Fruit fly (Drosophila melanogaster) whole organism, embryonic: Measurements from ENCODE around the gene CG3703.

Source experiments
- Asciz ChIP-seq: fragments of 200-800 bp; sonication (Bioruptor generic); optimal IDR thresholded peaks from 2 replicates; lab custom pipeline; 2017; ENCODE audit warnings: missing biosample characterization, mild to moderate bottlenecking, missing genetic modification characterization, missing genetic modification reagents
- Atf-2 ChIP-seq: fragments of 200-800 bp; sonication (Bioruptor generic); optimal IDR thresholded peaks from 2 replicates; lab custom pipeline; 2016; ENCODE audit warnings: missing biosample characterization, missing genetic modification characterization
- Atf6 ChIP-seq: fragments of 200-800 bp; sonication (Bioruptor generic); IDR thresholded peaks from 2 replicates; pipeline ENCODE4 v1.3.6; 2022; ENCODE audit warnings: missing biosample characterization, missing genetic modification characterization
- CG10147 ChIP-seq: fragments of 200-800 bp; sonication (Bioruptor generic); optimal IDR thresholded peaks from 2 replicates; lab custom pipeline; 2019; ENCODE audit warnings: missing biosample characterization, mild to moderate bottlenecking, missing genetic modification characterization, moderate library complexity
- CG10654 ChIP-seq: fragments of 200-800 bp; sonication (Bioruptor generic); optimal IDR thresholded peaks from 2 replicates; lab custom pipeline; 2016; ENCODE audit warnings: missing biosample characterization, missing genetic modification characterization
- CG13123 ChIP-seq: fragments of 200-800 bp; sonication (Bioruptor generic); optimal IDR thresholded peaks from 2 replicates; lab custom pipeline; 2016; ENCODE audit warnings: missing biosample characterization, missing genetic modification characterization
- CG14014 ChIP-seq: fragments of 200-800 bp; sonication (Bioruptor generic); IDR thresholded peaks from 2 replicates; pipeline ENCODE4 v1.3.6; 2022; ENCODE audit warnings: missing biosample characterization, missing genetic modification characterization
- CG17912 ChIP-seq: fragments of 200-800 bp; sonication (Bioruptor generic); optimal IDR thresholded peaks from 2 replicates; lab custom pipeline; 2018; ENCODE audit warnings: missing biosample characterization, mild to moderate bottlenecking, missing genetic modification characterization
- CG2712 ChIP-seq: fragments of 200-800 bp; optimal IDR thresholded peaks from 3 replicates; lab custom pipeline; 2019; ENCODE audit warnings: missing biosample characterization, mild to moderate bottlenecking, missing genetic modification characterization, moderate library complexity
- CG30020 ChIP-seq: fragments of 200-800 bp; optimal IDR thresholded peaks from 2 replicates; lab custom pipeline; 2019; ENCODE audit warnings: missing biosample characterization, mild to moderate bottlenecking, missing genetic modification characterization, moderate library complexity
- CG3065 ChIP-seq: fragments of 200-800 bp; sonication (Bioruptor generic); optimal IDR thresholded peaks from 2 replicates; lab custom pipeline; 2016; ENCODE audit warnings: missing biosample characterization, missing genetic modification characterization
- CG3163 ChIP-seq: fragments of 200-800 bp; sonication (Bioruptor generic); optimal IDR thresholded peaks from 3 replicates; lab custom pipeline; 2016; ENCODE audit warnings: missing biosample characterization, missing genetic modification characterization
- CG32532 ChIP-seq: fragments of 200-800 bp; sonication (Bioruptor generic); IDR thresholded peaks from 2 replicates; pipeline ENCODE4 v1.3.6; 2022; ENCODE audit warnings: missing biosample characterization, missing genetic modification characterization
- CG4360 ChIP-seq: fragments of 200-800 bp; sonication (Bioruptor generic); IDR thresholded peaks from 2 replicates; pipeline ENCODE4 v1.3.6; 2022; ENCODE audit warnings: missing biosample characterization, missing genetic modification characterization
- CG4730 ChIP-seq: fragments of 200-800 bp; sonication (Bioruptor generic); IDR thresholded peaks from 2 replicates; pipeline ENCODE4 v1.3.6; 2022; ENCODE audit warnings: missing biosample characterization, missing genetic modification characterization
- CG8765 ChIP-seq: fragments of 200-800 bp; sonication (Bioruptor generic); IDR thresholded peaks from 2 replicates; pipeline ENCODE4 v1.3.6; 2022; ENCODE audit warnings: missing biosample characterization, missing genetic modification characterization
- CG9797 ChIP-seq: fragments of 200-800 bp; sonication (Bioruptor generic); optimal IDR thresholded peaks from 3 replicates; lab custom pipeline; 2018; ENCODE audit warnings: missing biosample characterization, mild to moderate bottlenecking, missing genetic modification characterization
- CHES-1-like ChIP-seq: fragments of 200-800 bp; sonication (Bioruptor generic); optimal IDR thresholded peaks from 2 replicates; lab custom pipeline; 2016; ENCODE audit warnings: missing biosample characterization, missing genetic modification characterization
- Camta ChIP-seq: fragments of 200-800 bp; sonication (Bioruptor generic); optimal IDR thresholded peaks from 2 replicates; lab custom pipeline; 2016; ENCODE audit warnings: missing biosample characterization, missing genetic modification characterization
- D ChIP-seq, 2 experiments: fragments of 200-800 bp in 1 of 2; fragments of >200 bp in 1 of 2; sonication (Bioruptor generic) in 1 of 2; optimal IDR thresholded peaks; 2 replicates in 1 of 2; 3 replicates in 1 of 2; lab custom pipeline; 2017; ENCODE audit warnings: mild to moderate bottlenecking in 1 of 2, missing biosample characterization in 1 of 2, missing genetic modification characterization in 1 of 2, missing genetic modification reagents in 1 of 2
- Dek ChIP-seq: fragments of 200-800 bp; sonication (Bioruptor generic); optimal IDR thresholded peaks from 3 replicates; lab custom pipeline; 2019; ENCODE audit warnings: missing biosample characterization, mild to moderate bottlenecking, missing genetic modification characterization, moderate library complexity
- Dp ChIP-seq: fragments of 200-800 bp; sonication (Bioruptor generic); optimal IDR thresholded peaks from 2 replicates; lab custom pipeline; 2018; ENCODE audit warnings: missing biosample characterization, mild to moderate bottlenecking, missing genetic modification characterization, moderate library complexity
- Elba2 ChIP-seq: fragments of 200-800 bp; sonication (Bioruptor generic); optimal IDR thresholded peaks from 3 replicates; lab custom pipeline; 2016; ENCODE audit warnings: missing biosample characterization, missing genetic modification characterization
- HLH3B ChIP-seq: fragments of 200-800 bp; sonication (Bioruptor generic); IDR thresholded peaks from 2 replicates; pipeline ENCODE4 v1.3.6; 2022; ENCODE audit warnings: missing biosample characterization, missing genetic modification characterization
- HmgZ ChIP-seq: fragments of 200-800 bp; sonication (Bioruptor generic); optimal IDR thresholded peaks from 2 replicates; lab custom pipeline; 2018; ENCODE audit warnings: missing biosample characterization, mild to moderate bottlenecking, missing genetic modification characterization
- Lim3 ChIP-seq: fragments of 200-800 bp; sonication (Bioruptor generic); IDR thresholded peaks from 2 replicates; pipeline ENCODE4 v1.3.6; 2022; ENCODE audit warnings: missing biosample characterization, missing genetic modification characterization
- PHDP ChIP-seq: fragments of 200-800 bp; sonication (Bioruptor generic); optimal IDR thresholded peaks from 3 replicates; lab custom pipeline; 2018; ENCODE audit warnings: missing biosample characterization, mild to moderate bottlenecking, missing genetic modification characterization, moderate library complexity
- Usf ChIP-seq: fragments of 200-800 bp; sonication (Bioruptor generic); optimal IDR thresholded peaks from 2 replicates; lab custom pipeline; 2017; ENCODE audit warnings: missing genotype, missing biosample characterization, missing genetic modification characterization
- Vsx1 ChIP-seq: fragments of 200-800 bp; sonication (Bioruptor generic); optimal IDR thresholded peaks from 2 replicates; lab custom pipeline; 2017; ENCODE audit warnings: missing biosample characterization, mild to moderate bottlenecking, missing genetic modification characterization, missing genetic modification reagents
- chm ChIP-seq: fragments of 200-800 bp; sonication (Bioruptor generic); IDR thresholded peaks from 2 replicates; pipeline ENCODE4 v1.3.6; 2022; ENCODE audit warnings: missing biosample characterization, missing genetic modification characterization
- crp ChIP-seq, 2 experiments: fragments of 200-800 bp; sonication (Bioruptor generic); optimal IDR thresholded peaks; 2 replicates in 1 of 2; 3 replicates in 1 of 2; lab custom pipeline; 2017; ENCODE audit warnings: missing biosample characterization in 2 of 2, missing genetic modification characterization in 2 of 2, mild to moderate bottlenecking in 1 of 2, moderate library complexity in 1 of 2
- ham ChIP-seq: fragments of 200-800 bp; sonication (Bioruptor generic); IDR thresholded peaks from 2 replicates; pipeline ENCODE4 v1.3.6; 2022; ENCODE audit warnings: missing biosample characterization, missing genetic modification characterization
- hb ChIP-seq: fragments of 200-800 bp; sonication (Bioruptor generic); IDR thresholded peaks from 3 replicates; pipeline ENCODE4 v1.3.6; 2022; ENCODE audit warnings: missing biosample characterization, missing genetic modification characterization; ENCODE audit not compliant: partially characterized antibody
- insv ChIP-seq, 2 experiments: fragments of 200-800 bp; sonication (Bioruptor generic); optimal IDR thresholded peaks; 3 replicates each; lab custom pipeline; 2016 to 2018; ENCODE audit warnings: missing biosample characterization in 2 of 2, missing genetic modification characterization in 2 of 2
- mirr ChIP-seq: fragments of 200-800 bp; sonication (Bioruptor generic); optimal IDR thresholded peaks from 3 replicates; lab custom pipeline; 2018; ENCODE audit warnings: missing biosample characterization, mild to moderate bottlenecking, missing genetic modification characterization
- p53 ChIP-seq: fragments of 200-800 bp; sonication (Bioruptor generic); optimal IDR thresholded peaks from 2 replicates; lab custom pipeline; 2016; ENCODE audit warnings: missing biosample characterization, missing genetic modification characterization
- pros ChIP-seq: fragments of 200-800 bp; sonication (Bioruptor generic); optimal IDR thresholded peaks from 3 replicates; lab custom pipeline; 2019; ENCODE audit warnings: missing biosample characterization, mild to moderate bottlenecking, missing genetic modification characterization, moderate library complexity
- scrt ChIP-seq: fragments of 200-800 bp; sonication (Bioruptor generic); optimal IDR thresholded peaks from 2 replicates; lab custom pipeline; 2018; ENCODE audit warnings: missing biosample characterization, mild to moderate bottlenecking, missing genetic modification characterization, moderate library complexity
- shn ChIP-seq: fragments of 200-800 bp; sonication (Bioruptor generic); optimal IDR thresholded peaks from 3 replicates; lab custom pipeline; 2016; ENCODE audit warnings: missing biosample characterization, missing genetic modification characterization
- sim ChIP-seq: fragments of 200-800 bp; sonication (Bioruptor generic); IDR thresholded peaks from 2 replicates; pipeline ENCODE4 v1.3.6; 2022; ENCODE audit warnings: missing biosample characterization, missing genetic modification characterization
- sima ChIP-seq: fragments of 200-800 bp; sonication (Bioruptor generic); optimal IDR thresholded peaks from 2 replicates; lab custom pipeline; 2016; ENCODE audit warnings: missing biosample characterization, missing genetic modification characterization
- slou ChIP-seq: fragments of 200-800 bp; sonication (Bioruptor generic); optimal IDR thresholded peaks from 3 replicates; lab custom pipeline; 2016; ENCODE audit warnings: missing biosample characterization, missing genetic modification characterization
- sug ChIP-seq: fragments of 200-800 bp; optimal IDR thresholded peaks from 2 replicates; lab custom pipeline; 2019; ENCODE audit warnings: missing biosample characterization, mild to moderate bottlenecking, missing genetic modification characterization, moderate library complexity
- tin ChIP-seq: fragments of 200-800 bp; sonication (Bioruptor generic); optimal IDR thresholded peaks from 3 replicates; lab custom pipeline; 2016; ENCODE audit warnings: missing biosample characterization, missing genetic modification characterization
- trh ChIP-seq: fragments of 200-800 bp; sonication (Bioruptor generic); optimal IDR thresholded peaks from 2 replicates; lab custom pipeline; 2016; ENCODE audit warnings: missing biosample characterization, missing genetic modification characterization
- unpg ChIP-seq: fragments of 200-800 bp; sonication (Bioruptor generic); optimal IDR thresholded peaks from 3 replicates; lab custom pipeline; 2018; ENCODE audit warnings: missing biosample characterization, mild to moderate bottlenecking, missing genetic modification characterization, moderate library complexity
- usp ChIP-seq: fragments of >200 bp; optimal IDR thresholded peaks from 2 replicates; lab custom pipeline; 2017; ENCODE audit warnings: missing biosample characterization, missing genetic modification characterization
- vfl ChIP-seq: fragments of 200-800 bp; sonication (Bioruptor generic); optimal IDR thresholded peaks from 2 replicates; lab custom pipeline; 2016; ENCODE audit warnings: missing biosample characterization, missing genetic modification characterization
- zfh1 ChIP-seq: fragments of 200-800 bp; sonication (Bioruptor generic); IDR thresholded peaks from 3 replicates; pipeline ENCODE4 v1.3.6; 2022; ENCODE audit warnings: missing biosample characterization, missing genetic modification characterization

Gene CG3703

DNA sequence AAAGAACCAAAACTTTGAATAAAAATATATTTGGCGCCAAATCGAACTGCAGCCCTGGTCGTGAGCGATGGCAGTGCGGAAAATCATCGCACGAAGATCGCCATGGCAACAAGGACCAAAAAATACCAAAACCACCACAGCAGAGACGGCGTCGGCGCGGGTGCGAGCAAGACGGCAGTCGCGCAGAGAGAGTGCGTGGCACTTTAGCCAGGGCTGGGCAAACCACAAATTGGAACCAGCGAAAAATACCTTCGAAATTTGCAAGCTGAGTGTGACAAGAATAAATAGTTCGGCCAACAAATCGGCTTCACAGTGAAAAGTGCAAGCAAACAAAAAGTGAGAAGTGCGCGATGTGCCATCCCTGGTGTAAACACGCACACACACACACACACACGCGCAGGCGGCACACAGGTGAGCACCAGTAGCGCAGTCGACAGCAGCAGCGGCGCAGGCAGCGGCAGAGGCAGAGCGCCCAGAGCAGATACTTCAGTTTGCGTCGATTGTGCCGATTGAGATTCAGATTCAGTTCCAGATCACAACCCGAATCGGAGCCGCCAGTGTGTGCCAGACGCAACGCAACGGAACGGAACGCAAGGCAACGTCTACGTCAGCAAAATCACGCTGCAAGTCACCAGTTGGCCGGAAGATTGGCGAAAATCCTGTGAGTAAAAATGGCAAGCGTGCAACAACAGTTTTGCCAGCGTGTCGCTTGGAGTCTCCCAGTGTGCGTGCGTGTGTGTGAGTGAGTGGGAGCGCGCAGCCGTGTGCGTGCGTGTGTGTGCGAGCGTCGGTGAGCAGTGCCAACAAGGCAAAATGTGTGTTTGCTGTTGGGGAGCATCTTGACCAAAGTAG lies 10.3 kb downstream of the CG3703 start, which contains the start of gene TRAM (continued):
- TF ChIP-seq CG8765 (GFP tag; lab: Robert Waterston, UW) = peak; percentile 98
- TF ChIP-seq insv (GFP tag; optimal IDR thresholded peaks at IDR 0.05; lab: Kevin White, UChicago) = peak; percentile 41 to 82
- peak; percentile 99 for TF ChIP-seq mirr (GFP tag; lab: Kevin White, UChicago)
- TF ChIP-seq usp (GFP tag; lab: Kevin White, UChicago) = no peak
- TF ChIP-seq Dek (tag; lab: Kevin White, UChicago) = peak; percentile 97
- peak; percentile 98 for TF ChIP-seq unpg (GFP tag; lab: Kevin White, UChicago)
- TF ChIP-seq scrt = peak; percentile 94
- TF ChIP-seq tin (GFP tag; lab: Kevin White, UChicago) = peak; percentile 98
- TF ChIP-seq CG4730 (GFP tag; lab: Robert Waterston, UW) = peak; percentile 97
- TF ChIP-seq CG9797 (GFP tag; lab: Kevin White, UChicago) = peak; percentile 85
- TF ChIP-seq p53 (GFP tag; lab: Kevin White, UChicago) = peak; percentile 95
- peak; percentile 99 for TF ChIP-seq HmgZ (tag; lab: Kevin White, UChicago)
- TF ChIP-seq CG10147 = peak; percentile 96
- TF ChIP-seq ham (GFP tag; lab: Robert Waterston, UW) = peak; percentile 98
- TF ChIP-seq Elba2 = peak; percentile 86
- TF ChIP-seq Atf-2 (GFP tag; lab: Kevin White, UChicago) = peak; percentile 97
- TF ChIP-seq D (optimal IDR thresholded peaks at IDR 0.05; lab: Kevin White, UChicago) = no peak
- peak; percentile 98 for TF ChIP-seq D (GFP tag; optimal IDR thresholded peaks at IDR 0.05; lab: Kevin White, UChicago)
- peak; percentile 94 for TF ChIP-seq Lim3 (GFP tag; lab: Robert Waterston, UW)
- TF ChIP-seq Usf = peak; percentile 98
- peak; percentile 96 for TF ChIP-seq CG13123 (GFP tag; lab: Kevin White, UChicago)
- peak; percentile 94 for TF ChIP-seq Vsx1
- TF ChIP-seq shn (GFP tag; lab: Kevin White, UChicago) = peak; percentile 98
- peak; percentile 94 for TF ChIP-seq CG17912 (GFP tag; lab: Kevin White, UChicago)
- TF ChIP-seq CG14014 (GFP tag; lab: Robert Waterston, UW) = peak; percentile 99
- peak; percentile 85 for TF ChIP-seq CG30020 (tag; lab: Kevin White, UChicago)
- TF ChIP-seq vfl = peak; percentile 96
- peak; percentile 96 for TF ChIP-seq sim (GFP tag; lab: Robert Waterston, UW)
- peak in 1 of 2 experiments; percentile 76 for TF ChIP-seq crp (GFP tag; optimal IDR thresholded peaks at IDR 0.05; lab: Kevin White, UChicago)
- TF ChIP-seq CG4360 (GFP tag; lab: Robert Waterston, UW) = peak; percentile 88
- TF ChIP-seq trh = peak; percentile 94
- TF ChIP-seq chm = peak; percentile 99
- peak; percentile 100 for TF ChIP-seq CG32532
- TF ChIP-seq hb = peak; percentile 70
- peak; percentile 97 for TF ChIP-seq CG3065
- TF ChIP-seq Dp (GFP tag; lab: Kevin White, UChicago) = peak; percentile 89
- TF ChIP-seq CG2712 (tag; lab: Kevin White, UChicago) = peak; percentile 97
- peak; percentile 99 for TF ChIP-seq zfh1 (GFP tag; lab: Robert Waterston, UW)
- TF ChIP-seq CG3163 (GFP tag; lab: Kevin White, UChicago) = peak; percentile 91
- peak; percentile 98 for TF ChIP-seq PHDP (tag; lab: Kevin White, UChicago)
- TF ChIP-seq Asciz (GFP tag; lab: Kevin White, UChicago) = peak; percentile 94
- peak; percentile 95 for TF ChIP-seq sima
- peak; percentile 98 for TF ChIP-seq sug
- TF ChIP-seq HLH3B = peak; percentile 98
- peak; percentile 78 for TF ChIP-seq pros
- TF ChIP-seq Camta (GFP tag; lab: Kevin White, UChicago) = peak; percentile 97
- peak; percentile 99 for TF ChIP-seq Atf6 (GFP tag; lab: Robert Waterston, UW)
- peak; percentile 98 for TF ChIP-seq CG10654 (GFP tag; lab: Kevin White, UChicago)
- peak; percentile 90 for TF ChIP-seq slou (GFP tag; lab: Kevin White, UChicago)
- peak; percentile 99 for TF ChIP-seq CHES-1-like (GFP tag; lab: Kevin White, UChicago)
